Fruit fly (Drosophila melanogaster) whole organism, embryonic: ENCODE data around the gene PGAP1.

Experiments used
- B-H2 ChIP-seq: fragments of 200-800 bp; sonication (Bioruptor generic); optimal IDR thresholded peaks from 2 replicates; lab custom pipeline; 2018; ENCODE audit warnings: missing biosample characterization, mild to moderate bottlenecking, missing genetic modification characterization
- Blimp-1 ChIP-seq: fragments of 200-800 bp; sonication (Bioruptor generic); optimal IDR thresholded peaks from 3 replicates; lab custom pipeline; 2018; ENCODE audit warnings: missing biosample characterization, missing genetic modification characterization, mild to moderate bottlenecking, moderate library complexity, missing genetic modification reagents
- CG10366 ChIP-seq: fragments of 200-800 bp; sonication (Bioruptor generic); IDR thresholded peaks from 2 replicates; pipeline ENCODE4 v1.3.6; 2022; ENCODE audit warnings: missing biosample characterization, missing genetic modification characterization
- CG1233 ChIP-seq: fragments of 200-800 bp; sonication (Bioruptor generic); optimal IDR thresholded peaks from 4 replicates; lab custom pipeline; 2018; ENCODE audit warnings: missing biosample characterization, mild to moderate bottlenecking, missing genetic modification characterization
- CG13287 ChIP-seq: fragments of 200-800 bp; sonication (Bioruptor generic); IDR thresholded peaks from 2 replicates; pipeline ENCODE4 v1.3.6; 2022; ENCODE audit warnings: missing biosample characterization, missing genetic modification characterization; ENCODE audit not compliant: partially characterized antibody
- CG15269 ChIP-seq: fragments of 200-800 bp; sonication (Bioruptor generic); optimal IDR thresholded peaks from 2 replicates; lab custom pipeline; 2018; ENCODE audit warnings: missing biosample characterization, mild to moderate bottlenecking, missing genetic modification characterization, moderate library complexity
- CG18011 ChIP-seq: fragments of 200-800 bp; sonication (Bioruptor generic); optimal IDR thresholded peaks from 2 replicates; lab custom pipeline; 2017; ENCODE audit warnings: missing biosample characterization, missing genetic modification characterization, mild to moderate bottlenecking, moderate library complexity, missing genotype
- CG2116 ChIP-seq: fragments of 200-800 bp; sonication (Bioruptor generic); optimal IDR thresholded peaks from 3 replicates; lab custom pipeline; 2018; ENCODE audit warnings: missing biosample characterization, mild to moderate bottlenecking, missing genetic modification characterization
- CG3065 ChIP-seq: fragments of 200-800 bp; sonication (Bioruptor generic); optimal IDR thresholded peaks from 2 replicates; lab custom pipeline; 2016; ENCODE audit warnings: missing biosample characterization, missing genetic modification characterization
- CG33213 ChIP-seq: fragments of 200-800 bp; sonication (Bioruptor generic); optimal IDR thresholded peaks from 3 replicates; lab custom pipeline; 2016; ENCODE audit warnings: missing biosample characterization, missing genetic modification characterization
- CG34376 ChIP-seq: fragments of 200-800 bp; sonication (Bioruptor generic); optimal IDR thresholded peaks from 2 replicates; lab custom pipeline; 2018; ENCODE audit warnings: missing biosample characterization, mild to moderate bottlenecking, missing genetic modification characterization
- CG4360 ChIP-seq: fragments of 200-800 bp; sonication (Bioruptor generic); IDR thresholded peaks from 2 replicates; pipeline ENCODE4 v1.3.6; 2022; ENCODE audit warnings: missing biosample characterization, missing genetic modification characterization
- CG6254 ChIP-seq: fragments of 200-800 bp; sonication (Bioruptor generic); optimal IDR thresholded peaks from 3 replicates; lab custom pipeline; 2017; ENCODE audit warnings: mild to moderate bottlenecking, missing biosample characterization, missing genetic modification reagents, missing genetic modification characterization
- CG6272 ChIP-seq: fragments of 200-800 bp; sonication (Bioruptor generic); IDR thresholded peaks from 2 replicates; pipeline ENCODE4 v1.3.6; 2022; ENCODE audit warnings: missing biosample characterization, missing genetic modification characterization
- CG6854 ChIP-seq: fragments of 200-800 bp; sonication (Bioruptor generic); optimal IDR thresholded peaks from 3 replicates; lab custom pipeline; 2017; ENCODE audit warnings: missing biosample characterization, mild to moderate bottlenecking, missing genetic modification characterization
- CG7556 ChIP-seq: fragments of 200-800 bp; sonication (Bioruptor generic); optimal IDR thresholded peaks from 2 replicates; lab custom pipeline; 2017; ENCODE audit warnings: missing biosample characterization, mild to moderate bottlenecking, missing genetic modification characterization
- CG9727 ChIP-seq: fragments of 200-800 bp; sonication (Bioruptor generic); optimal IDR thresholded peaks from 3 replicates; lab custom pipeline; 2017; ENCODE audit warnings: missing biosample characterization, mild to moderate bottlenecking, missing genetic modification characterization
- CoRest ChIP-seq: fragments of 200-800 bp; sonication (Bioruptor generic); optimal IDR thresholded peaks from 3 replicates; lab custom pipeline; 2018; ENCODE audit warnings: missing biosample characterization, mild to moderate bottlenecking, missing genetic modification characterization, moderate library complexity
- Fer2 ChIP-seq: fragments of 200-800 bp; sonication (Bioruptor generic); optimal IDR thresholded peaks from 2 replicates; lab custom pipeline; 2018; ENCODE audit warnings: missing biosample characterization, mild to moderate bottlenecking, missing genetic modification characterization, moderate library complexity
- Gug ChIP-seq: fragments of 200-800 bp; sonication (Bioruptor generic); IDR thresholded peaks from 4 replicates; pipeline ENCODE4 v1.3.6; 2022; ENCODE audit warnings: missing biosample characterization, missing genetic modification characterization
- Hand ChIP-seq: fragments of 200-800 bp; sonication (Bioruptor generic); optimal IDR thresholded peaks from 2 replicates; lab custom pipeline; 2017; ENCODE audit warnings: mild to moderate bottlenecking, missing biosample characterization, missing genetic modification reagents, missing genetic modification characterization
- Hr3 ChIP-seq: fragments of 200-800 bp; sonication (Bioruptor generic); optimal IDR thresholded peaks from 3 replicates; lab custom pipeline; 2016; ENCODE audit warnings: missing biosample characterization, missing genetic modification characterization
- Lhr ChIP-seq: fragments of 200-800 bp; sonication (Bioruptor generic); optimal IDR thresholded peaks from 3 replicates; lab custom pipeline; 2017; ENCODE audit warnings: mild to moderate bottlenecking, missing biosample characterization, missing genetic modification reagents, missing genetic modification characterization
- Oaz ChIP-seq: fragments of 200-800 bp; sonication (Bioruptor generic); IDR thresholded peaks from 2 replicates; pipeline ENCODE4 v1.3.6; 2022; ENCODE audit warnings: missing biosample characterization, missing genetic modification characterization
- Sin3A ChIP-seq: fragments of >200 bp; optimal IDR thresholded peaks from 2 replicates; lab custom pipeline; 2018
- Xbp1 ChIP-seq: fragments of 200-800 bp; sonication (Bioruptor generic); optimal IDR thresholded peaks from 3 replicates; lab custom pipeline; 2016; ENCODE audit warnings: missing biosample characterization, mild to moderate bottlenecking, missing genetic modification characterization
- al ChIP-seq: fragments of 200-800 bp; sonication (Bioruptor generic); IDR thresholded peaks from 2 replicates; pipeline ENCODE4 v1.3.6; 2022; ENCODE audit warnings: missing biosample characterization, missing genetic modification characterization
- ato ChIP-seq: fragments of 200-800 bp; sonication (Bioruptor generic); IDR thresholded peaks from 2 replicates; pipeline ENCODE4 v1.3.6; 2022; ENCODE audit warnings: missing biosample characterization, missing genetic modification characterization; ENCODE audit not compliant: partially characterized antibody
- az2 ChIP-seq: fragments of 200-800 bp; sonication (Bioruptor generic); optimal IDR thresholded peaks from 3 replicates; lab custom pipeline; 2016; ENCODE audit warnings: missing biosample characterization, missing genetic modification characterization
- btn ChIP-seq: fragments of 200-800 bp; sonication (Bioruptor generic); optimal IDR thresholded peaks from 2 replicates; lab custom pipeline; 2016; ENCODE audit warnings: missing biosample characterization, missing genetic modification characterization
- croc ChIP-seq: fragments of 200-800 bp; sonication (Bioruptor generic); conservative IDR thresholded peaks from 3 replicates; pipeline ENCODE4 v1.3.6; 2022; ENCODE audit warnings: missing biosample characterization, missing genetic modification characterization
- crol ChIP-seq: fragments of 200-800 bp; sonication (Bioruptor generic); IDR thresholded peaks from 2 replicates; pipeline ENCODE4 v1.3.6; 2022; ENCODE audit warnings: missing biosample characterization, missing genetic modification characterization
- ems ChIP-seq: fragments of 200-800 bp; sonication (Bioruptor generic); optimal IDR thresholded peaks from 3 replicates; lab custom pipeline; 2016; ENCODE audit warnings: missing biosample characterization, missing genetic modification characterization
- fd64A ChIP-seq: fragments of 200-800 bp; sonication (Bioruptor generic); optimal IDR thresholded peaks from 3 replicates; lab custom pipeline; 2018; ENCODE audit warnings: missing biosample characterization, mild to moderate bottlenecking, missing genetic modification characterization
- gem ChIP-seq: fragments of 200-800 bp; sonication (Bioruptor generic); optimal IDR thresholded peaks from 2 replicates; lab custom pipeline; 2019; ENCODE audit warnings: missing biosample characterization, mild to moderate bottlenecking, missing genetic modification characterization, moderate library complexity
- gsb ChIP-seq: fragments of 200-800 bp; sonication (Bioruptor generic); IDR thresholded peaks from 2 replicates; pipeline ENCODE4 v1.3.6; 2022; ENCODE audit warnings: missing biosample characterization, missing genetic modification characterization
- hbn ChIP-seq: fragments of 200-800 bp; sonication (Bioruptor generic); IDR thresholded peaks from 2 replicates; pipeline ENCODE4 v1.3.6; 2022; ENCODE audit warnings: missing biosample characterization, missing genetic modification characterization; ENCODE audit not compliant: partially characterized antibody
- her ChIP-seq: fragments of 200-800 bp; sonication (Bioruptor generic); optimal IDR thresholded peaks from 2 replicates; lab custom pipeline; 2016; ENCODE audit warnings: missing biosample characterization, missing genetic modification characterization
- jigr1 ChIP-seq: fragments of 200-800 bp; sonication (Bioruptor generic); IDR thresholded peaks from 3 replicates; pipeline ENCODE4 v1.3.6; 2022; ENCODE audit warnings: missing biosample characterization, missing genetic modification characterization
- kah ChIP-seq: fragments of 200-800 bp; sonication (Bioruptor generic); optimal IDR thresholded peaks from 2 replicates; lab custom pipeline; 2018; ENCODE audit warnings: missing biosample characterization, mild to moderate bottlenecking, missing genetic modification characterization
- nom ChIP-seq: fragments of 200-800 bp; sonication (Bioruptor generic); optimal IDR thresholded peaks from 2 replicates; lab custom pipeline; 2017; ENCODE audit warnings: missing biosample characterization, missing genetic modification characterization, mild to moderate bottlenecking, moderate library complexity, missing genetic modification reagents
- oc ChIP-seq: fragments of 200-800 bp; sonication (Bioruptor generic); optimal IDR thresholded peaks from 2 replicates; lab custom pipeline; 2018; ENCODE audit warnings: missing biosample characterization, mild to moderate bottlenecking, missing genetic modification characterization, moderate library complexity
- ro ChIP-seq: fragments of 200-800 bp; sonication (Bioruptor generic); IDR thresholded peaks from 2 replicates; pipeline ENCODE4 v1.3.6; 2022; ENCODE audit warnings: missing biosample characterization, missing genetic modification characterization
- sd ChIP-seq: fragments of 200-800 bp; sonication (Bioruptor generic); optimal IDR thresholded peaks from 3 replicates; lab custom pipeline; 2018; ENCODE audit warnings: missing biosample characterization, mild to moderate bottlenecking, missing genetic modification characterization, moderate library complexity
- shn ChIP-seq: fragments of 200-800 bp; sonication (Bioruptor generic); optimal IDR thresholded peaks from 3 replicates; lab custom pipeline; 2016; ENCODE audit warnings: missing biosample characterization, missing genetic modification characterization
- toy ChIP-seq: fragments of 200-800 bp; sonication (Bioruptor generic); IDR thresholded peaks from 2 replicates; pipeline ENCODE4 v1.3.6; 2022; ENCODE audit warnings: missing biosample characterization, missing genetic modification characterization
- usp ChIP-seq: fragments of >200 bp; optimal IDR thresholded peaks from 2 replicates; lab custom pipeline; 2017; ENCODE audit warnings: missing biosample characterization, missing genetic modification characterization
- vfl ChIP-seq: fragments of 200-800 bp; sonication (Bioruptor generic); optimal IDR thresholded peaks from 2 replicates; lab custom pipeline; 2016; ENCODE audit warnings: missing biosample characterization, missing genetic modification characterization
- vvl ChIP-seq: fragments of 200-800 bp; sonication (Bioruptor generic); IDR thresholded peaks from 2 replicates; pipeline ENCODE4 v1.3.6; 2022; ENCODE audit warnings: missing biosample characterization, missing genetic modification characterization

Gene PGAP1

DNA sequence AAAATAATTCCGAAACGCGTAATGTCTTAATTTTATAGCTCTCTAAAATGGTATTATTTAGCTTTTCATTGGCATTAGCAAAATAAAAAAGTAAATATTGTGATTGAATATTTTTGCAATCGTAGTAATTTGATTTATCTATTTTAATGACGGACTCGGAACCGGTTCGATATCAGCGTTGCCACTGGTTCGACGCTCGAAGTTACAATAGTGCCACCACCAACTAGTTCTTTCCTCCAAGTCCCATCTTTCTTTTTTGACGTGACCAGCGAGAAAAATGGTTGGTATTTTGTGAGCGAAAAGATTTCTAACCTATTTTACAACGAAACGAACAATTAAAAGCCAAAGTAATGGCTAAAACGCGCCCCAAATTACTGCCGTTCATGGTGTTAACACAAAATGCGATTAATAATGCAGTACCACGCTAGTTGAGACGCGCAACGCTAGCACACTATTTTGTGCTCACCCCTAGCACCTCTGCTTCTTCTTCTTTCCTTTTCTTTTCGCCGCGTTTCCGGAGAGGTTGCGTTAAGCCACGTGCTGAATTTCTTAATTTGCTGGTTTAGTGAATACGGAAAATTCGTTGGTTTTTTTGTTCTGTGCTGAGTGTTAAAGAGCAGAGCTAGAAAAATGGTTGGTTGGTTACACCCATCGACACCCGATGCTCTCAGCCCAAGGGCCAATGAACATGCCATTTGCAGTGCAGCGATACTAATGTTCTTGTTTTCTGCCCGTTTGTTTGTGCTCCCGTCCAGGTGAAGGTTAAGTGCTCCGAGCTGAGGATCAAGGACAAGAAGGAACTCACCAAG is 16.8 kb downstream of the PGAP1 start, which contains the start of gene RpL35 (continued):
- TF ChIP-seq CG2116 (GFP tag; lab: Kevin White, UChicago) (peak; percentile 55), shn (no peak), Oaz (GFP tag; lab: Robert Waterston, UW) (no peak), CG34376 (GFP tag; lab: Kevin White, UChicago) (peak; percentile 70), gsb (no peak), btn (GFP tag; lab: Kevin White, UChicago) (no peak), ro (no peak), Fer2 (tag; lab: Kevin White, UChicago) (peak; percentile 9), vfl (GFP tag; lab: Kevin White, UChicago) (peak; percentile 11), gem (tag; lab: Kevin White, UChicago) (peak; percentile 18), CG9727 (GFP tag; lab: Kevin White, UChicago) (peak; percentile 50), Sin3A (lab: Kevin White, UChicago) (peak; percentile 73), Lhr (GFP tag; lab: Kevin White, UChicago) (peak; percentile 60), az2 (GFP tag; lab: Kevin White, UChicago) (no peak), Blimp-1 (GFP tag; lab: Kevin White, UChicago) (peak; percentile 23), crol (GFP tag; lab: Robert Waterston, UW) (0 out of 2 replicates have a peak, but pooled peaks have one; percentile 29), Xbp1 (peak; percentile 12), vvl (GFP tag; lab: Robert Waterston, UW) (peak; percentile 51; the same call in 1 of the 2 replicates), CG6272 (no peak), croc (GFP tag; lab: Robert Waterston, UW) (no peak), CG6254 (GFP tag; lab: Kevin White, UChicago) (peak; percentile 35), Gug (GFP tag; lab: Robert Waterston, UW) (peak; percentile 19; the same call in 1 of the 4 replicates), CG3065 (no peak), ato (no peak), fd64A (GFP tag; lab: Kevin White, UChicago) (peak; percentile 50), sd (tag; lab: Kevin White, UChicago) (no peak), nom (GFP tag; lab: Kevin White, UChicago) (peak; percentile 77), Hr3 (GFP tag; lab: Kevin White, UChicago) (no peak), Hand (peak; percentile 49), CG7556 (GFP tag; lab: Kevin White, UChicago) (peak; percentile 7), CG10366 (GFP tag; lab: Robert Waterston, UW) (no peak), usp (GFP tag; lab: Kevin White, UChicago) (no peak), oc (tag; lab: Kevin White, UChicago) (no peak), al (peak; percentile 31; the same call in 1 of the 2 replicates), ems (GFP tag; lab: Kevin White, UChicago) (no peak), CG13287 (peak; percentile 53; the same call in 1 of the 2 replicates), CG4360 (GFP tag; lab: Robert Waterston, UW) (no peak), hbn (GFP tag; lab: Robert Waterston, UW) (peak; percentile 48; the same call in 1 of the 2 replicates), CoRest (no peak), CG33213 (GFP tag; lab: Kevin White, UChicago) (peak; percentile 6), jigr1 (no peak), toy (GFP tag; lab: Robert Waterston, UW) (0 out of 2 replicates have a peak, but pooled peaks have one; percentile 28), CG15269 (tag; lab: Kevin White, UChicago) (peak; percentile 33), CG18011 (GFP tag; lab: Kevin White, UChicago) (peak; percentile 21), her (peak; percentile 50), CG6854 (GFP tag; lab: Kevin White, UChicago) (peak; percentile 52), B-H2 (peak; percentile 28), kah (GFP tag; lab: Kevin White, UChicago) (peak; percentile 43), CG1233 (GFP tag; lab: Kevin White, UChicago) (peak; percentile 38)
